Worm (Caenorhabditis elegans) whole organism, L4/young adult: ENCODE data around the gene let-767.

ENCODE experiments used
- W03F9.2 ChIP-seq: fragments of 150-350 bp; optimal IDR thresholded peaks from 2 replicates; lab custom pipeline; 2014; ENCODE audit warnings: missing biosample characterization, missing genetic modification characterization
- dao-5 ChIP-seq: sonication (generic microtip); optimal IDR thresholded peaks from 2 replicates; lab custom pipeline; 2016; ENCODE audit warnings: missing genotype, missing genetic modification characterization, moderate library complexity, missing compliant biosample characterization
- him-1 ChIP-seq: sonication (generic microtip); optimal IDR thresholded peaks from 2 replicates; lab custom pipeline; 2016; ENCODE audit warnings: missing genotype, missing genetic modification reagents, missing genetic modification characterization, missing compliant biosample characterization

- TF ChIP-seq dao-5 (tag; lab: Kevin White, UChicago) (no peak), him-1 (tag; lab: Kevin White, UChicago) (no peak), W03F9.2 (tag; lab: Kevin White, UChicago) (no peak)
Measured at ce11 chrIII:6309066-6309465, 30.7 kb downstream of the let-767 start, which contains the start of gene gar-2.
